Fruit fly (Drosophila melanogaster) Kc167 (cell line): Measurements from ENCODE around the gene dnk.

ENCODE experiments used
- Myc ChIP-seq: fragments of >200 bp; optimal IDR thresholded peaks from 2 replicates; lab custom pipeline; 2017; ENCODE audit warnings: missing external identifiers
- Sin3A ChIP-seq: fragments of >200 bp; optimal IDR thresholded peaks from 2 replicates; lab custom pipeline; 2018; ENCODE audit warnings: missing external identifiers
- h ChIP-seq: fragments of >200 bp; optimal IDR thresholded peaks from 3 replicates; lab custom pipeline; 2018; ENCODE audit warnings: missing external identifiers
- insv ChIP-seq: fragments of >200 bp; optimal IDR thresholded peaks from 3 replicates; lab custom pipeline; 2018; ENCODE audit warnings: missing external identifiers
- psq ChIP-seq: fragments of >200 bp; optimal IDR thresholded peaks from 2 replicates; lab custom pipeline; 2017; ENCODE audit warnings: missing external identifiers
- ttk ChIP-seq: sonication (Bioruptor generic); optimal IDR thresholded peaks from 2 replicates; lab custom pipeline; 2017; ENCODE audit warnings: missing external identifiers

The dnk gene

dm6 chr3R:19014027-19014426 lies 33.2 kb downstream of the dnk start:
- TF ChIP-seq insv (lab: Kevin White, UChicago) (no peak), Myc (lab: Kevin White, UChicago) (no peak), psq (lab: Kevin White, UChicago) (no peak), Sin3A (lab: Kevin White, UChicago) (no peak), h (lab: Kevin White, UChicago) (no peak), ttk (lab: Kevin White, UChicago) (no peak)

- no peak for TF ChIP-seq ttk (lab: Kevin White, UChicago)
- TF ChIP-seq psq (lab: Kevin White, UChicago), result no peak
- TF ChIP-seq Myc (lab: Kevin White, UChicago), result no peak
- TF ChIP-seq insv (lab: Kevin White, UChicago), result no peak
- no peak for TF ChIP-seq Sin3A (lab: Kevin White, UChicago)
- TF ChIP-seq h (lab: Kevin White, UChicago), result no peak
Measured at dm6 chr3R:19014742-19015422, 34.1 kb downstream of the dnk start.

dm6 chr3R:19015423-19015810 lies 34.6 kb downstream of the dnk start:
- TF ChIP-seq Sin3A (lab: Kevin White, UChicago) (no peak), insv (lab: Kevin White, UChicago) (no peak), Myc (lab: Kevin White, UChicago) (no peak), psq (lab: Kevin White, UChicago) (no peak), h (lab: Kevin White, UChicago) (no peak), ttk (lab: Kevin White, UChicago) (no peak)

- TF ChIP-seq Sin3A (lab: Kevin White, UChicago), result no peak
Measured at dm6 chr3R:19017318-19018043, 36.7 kb downstream of the dnk start.

- TF ChIP-seq h (lab: Kevin White, UChicago), result no peak
- TF ChIP-seq Myc (lab: Kevin White, UChicago), result no peak
- TF ChIP-seq ttk (lab: Kevin White, UChicago), result no peak
- no peak for TF ChIP-seq insv (lab: Kevin White, UChicago)
- no peak for TF ChIP-seq Sin3A (lab: Kevin White, UChicago)
- no peak for TF ChIP-seq psq (lab: Kevin White, UChicago)
Measured at dm6 chr3R:19023862-19024261, 43.1 kb downstream of the dnk start, which contains the start of the genes CG6005 and CG14286. Gene CG6005 (minus strand): TSS chr3R:19024030. Gene CG14286 (plus strand): TSS chr3R:19024092.

- TF ChIP-seq psq (lab: Kevin White, UChicago), result no peak
- TF ChIP-seq Myc (lab: Kevin White, UChicago), result no peak
- no peak for TF ChIP-seq ttk (lab: Kevin White, UChicago)
- no peak for TF ChIP-seq h (lab: Kevin White, UChicago)
- no peak for TF ChIP-seq insv (lab: Kevin White, UChicago)
Measured at dm6 chr3R:19024761-19025160, 44.0 kb downstream of the dnk start, which contains the start of gene CG14285. Gene CG14285 (plus strand): TSS chr3R:19025099.

dm6 chr3R:19027165-19027564 lies 46.4 kb downstream of the dnk start, which contains the start of gene NP15.6:
Gene NP15.6 (plus strand): TSS chr3R:19027368.
- TF ChIP-seq psq (lab: Kevin White, UChicago) (no peak), Myc (lab: Kevin White, UChicago) (no peak), ttk (lab: Kevin White, UChicago) (no peak), h (lab: Kevin White, UChicago) (no peak), insv (lab: Kevin White, UChicago) (no peak), Sin3A (lab: Kevin White, UChicago) (no peak)

- TF ChIP-seq h (lab: Kevin White, UChicago), result no peak
- TF ChIP-seq Sin3A (lab: Kevin White, UChicago), result no peak
- TF ChIP-seq psq (lab: Kevin White, UChicago), result no peak
- no peak for TF ChIP-seq Myc (lab: Kevin White, UChicago)
- no peak for TF ChIP-seq insv (lab: Kevin White, UChicago)
- TF ChIP-seq ttk (lab: Kevin White, UChicago), result no peak
Measured at dm6 chr3R:19028758-19029157, 48.0 kb downstream of the dnk start, which contains the start of the genes GatA and P5cr. Gene GatA (minus strand): TSS chr3R:19028857. Gene P5cr (plus strand): TSS chr3R:19028931.

- no peak for TF ChIP-seq ttk (lab: Kevin White, UChicago)
- no peak for TF ChIP-seq psq (lab: Kevin White, UChicago)
- TF ChIP-seq Myc (lab: Kevin White, UChicago), result no peak
- no peak for TF ChIP-seq Sin3A (lab: Kevin White, UChicago)
- no peak for TF ChIP-seq insv (lab: Kevin White, UChicago)
- TF ChIP-seq h (lab: Kevin White, UChicago), result no peak
Measured at dm6 chr3R:19031210-19031609, 50.4 kb downstream of the dnk start, which contains the start of the genes Prp18 and CG6013. Gene Prp18 (minus strand): TSS chr3R:19031271. Gene CG6013 (plus strand): TSS chr3R:19031503.
